ENCODE assay signal across 3 worm cellular contexts in genomic region chrX:11299642-11300307, ce11.
TF ChIP-seq lines count a peak whose summit lies in the region.

Gene snrp-40.1 (minus strand): TSS chrX:11299784.
Gene F08G12.3 (plus strand): TSS chrX:11300257.

TF ChIP-seq in whole organism, L2 larva, 48 proteins besides CTCF, POLR2A, EP300 and RAD21 (continued from another document):
- TF ChIP-seq ZK546.5 (tag; optimal IDR thresholded peaks at IDR 0.05; lab: Kevin White, UChicago) (no peak), peb-1 (tag; optimal IDR thresholded peaks at IDR 0.05; lab: Kevin White, UChicago) (peak; percentile 87), sem-4 (tag; optimal IDR thresholded peaks at IDR 0.05; lab: Kevin White, UChicago) (peak; percentile 62), crh-2 (tag; optimal IDR thresholded peaks at IDR 0.05; lab: Kevin White, UChicago) (peak; percentile 89), elt-1 (tag; optimal IDR thresholded peaks at IDR 0.05; lab: Kevin White, UChicago) (no peak), sma-3 (GFP tag; optimal IDR thresholded peaks at IDR 0.05; lab: Kevin White, UChicago) (peak; percentile 59), lsy-2 (tag; optimal IDR thresholded peaks at IDR 0.05; lab: Kevin White, UChicago) (peak; percentile 36 to 78), zag-1 (tag; optimal IDR thresholded peaks at IDR 0.05; lab: Kevin White, UChicago) (peak; percentile 71)

TF ChIP-seq in whole organism, L4 larva, 104 proteins besides CTCF, POLR2A, EP300 and RAD21 (continued from another document and continues in another):
- TF ChIP-seq T20F7.1 (GFP tag; optimal IDR thresholded peaks at IDR 0.05; lab: Kevin White, UChicago), result peak; percentile 14
- no peak for TF ChIP-seq nhr-237 (tag; optimal IDR thresholded peaks at IDR 0.05; lab: Kevin White, UChicago)
- no peak for TF ChIP-seq ztf-7 (tag; optimal IDR thresholded peaks at IDR 0.05; lab: Kevin White, UChicago)
- no peak for TF ChIP-seq mdt-29 (GFP tag; IDR thresholded peaks at IDR 0.05; lab: Robert Waterston, UW)
- no peak for TF ChIP-seq mxl-2 (GFP tag; conservative IDR thresholded peaks at IDR 0.05; lab: Robert Waterston, UW)
- TF ChIP-seq hif-1 (tag; optimal IDR thresholded peaks at IDR 0.05; lab: Kevin White, UChicago), result peak in 1 of 2 experiments; percentile 75
- TF ChIP-seq snpc-1.2 (GFP tag; IDR thresholded peaks at IDR 0.05; lab: Robert Waterston, UW), result no peak; the same call in 1 of the 2 replicates
- no peak for TF ChIP-seq zfp-2 (tag; optimal IDR thresholded peaks at IDR 0.05; lab: Kevin White, UChicago)
- peak; percentile 35 for TF ChIP-seq spr-1 (tag; optimal IDR thresholded peaks at IDR 0.05; lab: Kevin White, UChicago)
- no peak; the same call in none of the 2 replicates for TF ChIP-seq set-16 (GFP tag; IDR thresholded peaks at IDR 0.05; lab: Robert Waterston, UW)
- peak; percentile 73 for TF ChIP-seq egl-43 (GFP tag; IDR thresholded peaks at IDR 0.05; lab: Robert Waterston, UW)
- no peak for TF ChIP-seq aly-2 (tag; optimal IDR thresholded peaks at IDR 0.05; lab: Kevin White, UChicago)
- peak; percentile 51; the same call in 1 of the 2 replicates for TF ChIP-seq T26A8.4 (GFP tag; IDR thresholded peaks at IDR 0.05; lab: Robert Waterston, UW)
- TF ChIP-seq Y75B8A.6 (GFP tag; IDR thresholded peaks at IDR 0.05; lab: Robert Waterston, UW), result no peak
- no peak for TF ChIP-seq spr-3 (GFP tag; optimal IDR thresholded peaks at IDR 0.05; lab: Kevin White, UChicago)
- no peak for TF ChIP-seq ceh-62 (tag; optimal IDR thresholded peaks at IDR 0.05; lab: Kevin White, UChicago)
- TF ChIP-seq F26F4.8 (GFP tag; conservative IDR thresholded peaks at IDR 0.05; lab: Robert Waterston, UW), result no peak
- peak; percentile 92 for TF ChIP-seq hlh-11 (tag; optimal IDR thresholded peaks at IDR 0.05; lab: Kevin White, UChicago)
- TF ChIP-seq jun-1 (tag; optimal IDR thresholded peaks at IDR 0.05; lab: Kevin White, UChicago), result peak; percentile 14
- no peak for TF ChIP-seq dmd-9 (GFP tag; IDR thresholded peaks at IDR 0.05; lab: Robert Waterston, UW)
- no peak for TF ChIP-seq ZK337.2 (GFP tag; IDR thresholded peaks at IDR 0.05; lab: Robert Waterston, UW)
- peak; percentile 94 for TF ChIP-seq mep-1 (tag; optimal IDR thresholded peaks at IDR 0.05; lab: Kevin White, UChicago)
- no peak for TF ChIP-seq lim-7 (GFP tag; IDR thresholded peaks at IDR 0.05; lab: Robert Waterston, UW)
- TF ChIP-seq nhr-48 (tag; optimal IDR thresholded peaks at IDR 0.05; lab: Kevin White, UChicago), result peak; percentile 68
- no peak for TF ChIP-seq ztf-11 (tag; optimal IDR thresholded peaks at IDR 0.05; lab: Kevin White, UChicago)
- TF ChIP-seq nhr-41 (GFP tag; IDR thresholded peaks at IDR 0.05; lab: Robert Waterston, UW), result no peak
- TF ChIP-seq mes-2 (tag; optimal IDR thresholded peaks at IDR 0.05; lab: Kevin White, UChicago; ENCODE audit: poor library complexity, severe bottlenecking), result peak; percentile 88
- TF ChIP-seq F49E8.2 (tag; optimal IDR thresholded peaks at IDR 0.05; lab: Kevin White, UChicago; ENCODE audit: borderline replicate concordance), result no peak
- TF ChIP-seq lsy-2 (tag; optimal IDR thresholded peaks at IDR 0.05; lab: Kevin White, UChicago), result peak; percentile 53 to 85
- no peak for TF ChIP-seq ceh-28 (tag; optimal IDR thresholded peaks at IDR 0.05; lab: Kevin White, UChicago)
- no peak for TF ChIP-seq daf-12 (tag; optimal IDR thresholded peaks at IDR 0.05; lab: Kevin White, UChicago)
- peak in 1 of 2 experiments; percentile 81 for TF ChIP-seq unc-62 (GFP tag; optimal IDR thresholded peaks at IDR 0.05 in 1 of 2; lab: Kevin White, UChicago)
- no peak for TF ChIP-seq unc-62 (tag; optimal IDR thresholded peaks at IDR 0.05; lab: Kevin White, UChicago)
- peak in 1 of 2 experiments; percentile 59 for TF ChIP-seq daf-16 (GFP tag; optimal IDR thresholded peaks at IDR 0.05; lab: Kevin White, UChicago)
- TF ChIP-seq daf-16 (tag; optimal IDR thresholded peaks at IDR 0.05; lab: Kevin White, UChicago), result peak; percentile 83
- no peak for TF ChIP-seq php-3 (GFP tag; IDR thresholded peaks at IDR 0.05; lab: Robert Waterston, UW)
- TF ChIP-seq hlh-30 (tag; optimal IDR thresholded peaks at IDR 0.05; lab: Kevin White, UChicago; ENCODE audit: insufficient read depth), result peak; percentile 90
- TF ChIP-seq mdl-1 (tag; optimal IDR thresholded peaks at IDR 0.05; lab: Kevin White, UChicago), result peak; percentile 59 to 88
- TF ChIP-seq dmd-6 (GFP tag; IDR thresholded peaks at IDR 0.05; lab: Robert Waterston, UW), result peak; percentile 79
- TF ChIP-seq lin-38 (GFP tag; IDR thresholded peaks at IDR 0.05; lab: Robert Waterston, UW), result peak; percentile 93
- no peak for TF ChIP-seq fos-1 (tag; optimal IDR thresholded peaks at IDR 0.05; lab: Kevin White, UChicago)
- TF ChIP-seq tra-1 (GFP tag; IDR thresholded peaks at IDR 0.05; lab: Robert Waterston, UW), result peak; percentile 50; the same call in 1 of the 2 replicates
- no peak for TF ChIP-seq F10B5.3 (tag; optimal IDR thresholded peaks at IDR 0.05; lab: Kevin White, UChicago)
- TF ChIP-seq cey-2 (tag; optimal IDR thresholded peaks at IDR 0.05; lab: Kevin White, UChicago; ENCODE audit: borderline replicate concordance, insufficient read depth), result no peak
- peak; percentile 97 for TF ChIP-seq nhr-28 (tag; optimal IDR thresholded peaks at IDR 0.05; lab: Kevin White, UChicago)
- TF ChIP-seq lin-39 (tag; optimal IDR thresholded peaks at IDR 0.05; lab: Kevin White, UChicago), result no peak
- peak; percentile 89 for TF ChIP-seq rbr-2 (tag; optimal IDR thresholded peaks at IDR 0.05; lab: Kevin White, UChicago)
- no peak for TF ChIP-seq ces-1 (GFP tag; optimal IDR thresholded peaks at IDR 0.05; lab: Kevin White, UChicago)
- peak; percentile 90 for TF ChIP-seq fkh-10 (GFP tag; optimal IDR thresholded peaks at IDR 0.05; lab: Kevin White, UChicago)
- peak; percentile 71 for TF ChIP-seq nhr-25 (tag; optimal IDR thresholded peaks at IDR 0.05; lab: Kevin White, UChicago; ENCODE audit: borderline replicate concordance, insufficient read depth)
- no peak for TF ChIP-seq D1046.2 (GFP tag; IDR thresholded peaks at IDR 0.05; lab: Robert Waterston, UW)
- TF ChIP-seq ceh-82 (tag; optimal IDR thresholded peaks at IDR 0.05; lab: Kevin White, UChicago), result no peak
- no peak for TF ChIP-seq skn-1 (tag; optimal IDR thresholded peaks at IDR 0.05; lab: Kevin White, UChicago)
- TF ChIP-seq nhr-6 (tag; optimal IDR thresholded peaks at IDR 0.05; lab: Kevin White, UChicago), result peak; percentile 86
- TF ChIP-seq nhr-42 (GFP tag; IDR thresholded peaks at IDR 0.05; lab: Robert Waterston, UW), result no peak
- no peak for TF ChIP-seq unc-39 (tag; optimal IDR thresholded peaks at IDR 0.05; lab: Kevin White, UChicago)
- TF ChIP-seq attf-4 (tag; optimal IDR thresholded peaks at IDR 0.05; lab: Kevin White, UChicago), result no peak
- TF ChIP-seq ceh-44 (GFP tag; IDR thresholded peaks at IDR 0.05; lab: Robert Waterston, UW), result no peak
- TF ChIP-seq ceh-32 (tag; optimal IDR thresholded peaks at IDR 0.05; lab: Kevin White, UChicago; ENCODE audit: poor library complexity), result no peak
- TF ChIP-seq saeg-2 (GFP tag; IDR thresholded peaks at IDR 0.05; lab: Robert Waterston, UW), result no peak
- TF ChIP-seq nhr-102 (tag; optimal IDR thresholded peaks at IDR 0.05; lab: Kevin White, UChicago), result peak; percentile 28
- no peak for TF ChIP-seq zag-1 (tag; optimal IDR thresholded peaks at IDR 0.05; lab: Kevin White, UChicago)

TF ChIP-seq in whole organism, late embryonic, 69 proteins besides CTCF, POLR2A, EP300 and RAD21 (continued from another document):
- TF ChIP-seq ceh-34 (tag; optimal IDR thresholded peaks at IDR 0.05; lab: Kevin White, UChicago) (peak; percentile 85), ref-2 (tag; optimal IDR thresholded peaks at IDR 0.05; lab: Kevin White, UChicago) (peak; percentile 68), sox-2 (GFP tag; IDR thresholded peaks at IDR 0.05; lab: Robert Waterston, UW) (no peak), ceh-6 (GFP tag; optimal IDR thresholded peaks at IDR 0.05; lab: Kevin White, UChicago) (no peak), elt-4 (tag; optimal IDR thresholded peaks at IDR 0.05; lab: Kevin White, UChicago) (no peak), sox-4 (tag; optimal IDR thresholded peaks at IDR 0.05; lab: Kevin White, UChicago) (no peak), odd-2 (tag; optimal IDR thresholded peaks at IDR 0.05; lab: Kevin White, UChicago) (no peak), F13H6.1 (tag; optimal IDR thresholded peaks at IDR 0.05; lab: Kevin White, UChicago) (no peak), npax-4 (tag; optimal IDR thresholded peaks at IDR 0.05; lab: Kevin White, UChicago) (no peak), hlh-6 (tag; optimal IDR thresholded peaks at IDR 0.05; lab: Kevin White, UChicago) (peak; percentile 61), ztf-16 (tag; optimal IDR thresholded peaks at IDR 0.05; lab: Kevin White, UChicago) (no peak), ceh-22 (tag; optimal IDR thresholded peaks at IDR 0.05; lab: Kevin White, UChicago) (no peak), ets-4 (tag; optimal IDR thresholded peaks at IDR 0.05; lab: Kevin White, UChicago) (peak; percentile 55), che-1 (tag; optimal IDR thresholded peaks at IDR 0.05; lab: Kevin White, UChicago) (no peak), pag-3 (tag; optimal IDR thresholded peaks at IDR 0.05; lab: Kevin White, UChicago; ENCODE audit: borderline replicate concordance) (no peak), nhr-232 (tag; optimal IDR thresholded peaks at IDR 0.05; lab: Kevin White, UChicago) (no peak), ceh-24 (tag; optimal IDR thresholded peaks at IDR 0.05; lab: Kevin White, UChicago) (no peak), unc-42 (tag; optimal IDR thresholded peaks at IDR 0.05; lab: Kevin White, UChicago) (peak; percentile 41), T23F11.4 (GFP tag; optimal IDR thresholded peaks at IDR 0.05; lab: Kevin White, UChicago) (no peak), K09A11.1 (tag; optimal IDR thresholded peaks at IDR 0.05; lab: Kevin White, UChicago; ENCODE audit: insufficient read depth) (no peak), pros-1 (tag; optimal IDR thresholded peaks at IDR 0.05; lab: Kevin White, UChicago) (peak; percentile 44), tbx-7 (tag; optimal IDR thresholded peaks at IDR 0.05; lab: Kevin White, UChicago) (no peak), elt-2 (tag; optimal IDR thresholded peaks at IDR 0.05; lab: Kevin White, UChicago) (peak; percentile 62), Y22D7AL.16 (tag; optimal IDR thresholded peaks at IDR 0.05; lab: Kevin White, UChicago) (no peak), hlh-13 (GFP tag; optimal IDR thresholded peaks at IDR 0.05; lab: Kevin White, UChicago) (no peak), hlh-8 (tag; optimal IDR thresholded peaks at IDR 0.05; lab: Kevin White, UChicago) (no peak), C08G9.2 (tag; optimal IDR thresholded peaks at IDR 0.05; lab: Kevin White, UChicago) (peak; percentile 33), zip-5 (tag; optimal IDR thresholded peaks at IDR 0.05; lab: Kevin White, UChicago) (no peak), fax-1 (tag; optimal IDR thresholded peaks at IDR 0.05; lab: Kevin White, UChicago) (no peak), unc-3 (GFP tag; conservative IDR thresholded peaks at IDR 0.05; lab: Robert Waterston, UW) (no peak), unc-3 (tag; optimal IDR thresholded peaks at IDR 0.05; lab: Kevin White, UChicago) (no peak), ceh-45 (GFP tag; IDR thresholded peaks at IDR 0.05; lab: Robert Waterston, UW) (no peak), dmd-4 (tag; optimal IDR thresholded peaks at IDR 0.05; lab: Kevin White, UChicago; ENCODE audit: borderline replicate concordance) (peak; percentile 3), ceh-14 (tag; optimal IDR thresholded peaks at IDR 0.05; lab: Kevin White, UChicago) (peak; percentile 63), ttx-3 (tag; optimal IDR thresholded peaks at IDR 0.05; lab: Kevin White, UChicago) (no peak), ahr-1 (tag; optimal IDR thresholded peaks at IDR 0.05; lab: Kevin White, UChicago) (no peak), pqm-1 (tag; optimal IDR thresholded peaks at IDR 0.05; lab: Kevin White, UChicago) (no peak), ceh-2 (tag; optimal IDR thresholded peaks at IDR 0.05; lab: Kevin White, UChicago) (peak; percentile 54), fkh-6 (tag; optimal IDR thresholded peaks at IDR 0.05; lab: Kevin White, UChicago) (no peak), ceh-31 (tag; optimal IDR thresholded peaks at IDR 0.05; lab: Kevin White, UChicago) (peak; percentile 82), tbx-2 (tag; optimal IDR thresholded peaks at IDR 0.05; lab: Kevin White, UChicago) (peak; percentile 86)
